Fruit fly (Drosophila melanogaster): Measurements from ENCODE around the gene CtsB.

CtsB gene

DNA sequence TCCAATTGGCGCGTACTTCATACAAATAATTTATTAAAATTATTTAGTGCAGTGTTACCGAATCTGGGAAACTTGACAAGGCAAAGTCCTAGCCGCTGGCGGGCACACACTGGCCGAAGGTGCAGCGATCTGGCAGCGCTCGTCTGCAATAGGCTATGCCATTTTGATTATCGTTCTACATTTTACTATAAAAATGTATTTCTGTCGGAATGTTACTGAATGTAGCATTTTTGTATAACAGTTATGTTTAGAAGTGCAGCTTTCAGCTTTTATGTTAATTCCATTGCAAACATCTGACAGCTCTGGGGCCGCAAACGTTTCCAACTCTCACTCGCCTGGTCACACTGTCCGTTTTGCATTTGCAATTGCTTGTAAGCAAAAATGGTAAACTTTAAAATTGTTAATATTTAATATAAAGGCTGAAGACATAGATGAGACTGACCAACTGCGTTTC lies 37.3 kb downstream of the CtsB start, which contains the start of gene Grip91 (continued):
- peak; percentile 39 for TF ChIP-seq Sry-δ (GFP tag; optimal IDR thresholded peaks at IDR 0.05)
- TF ChIP-seq NC2α (GFP tag; optimal IDR thresholded peaks at IDR 0.05) = no peak
- TF ChIP-seq knrl (GFP tag; IDR thresholded peaks at IDR 0.05; ENCODE audit: partially characterized antibody) = 0 out of 3 replicates have a peak, but pooled peaks have one; percentile 50
- no peak for TF ChIP-seq Sox102F (GFP tag; optimal IDR thresholded peaks at IDR 0.05)
- TF ChIP-seq CG1603 (tag; optimal IDR thresholded peaks at IDR 0.05) = peak; percentile 65
- TF ChIP-seq CG1024 (GFP tag; IDR thresholded peaks at IDR 0.05) = no peak
- TF ChIP-seq pzg (GFP tag; optimal IDR thresholded peaks at IDR 0.05) = peak; percentile 83
- peak; percentile 18 for TF ChIP-seq MESR4 (GFP tag; optimal IDR thresholded peaks at IDR 0.05)
- peak; percentile 10; the same call in 1 of the 2 replicates for TF ChIP-seq CG9932 (GFP tag; IDR thresholded peaks at IDR 0.05)
- peak; percentile 66 for TF ChIP-seq stwl (tag; optimal IDR thresholded peaks at IDR 0.05)
- TF ChIP-seq trem (tag; optimal IDR thresholded peaks at IDR 0.05) = peak; percentile 61
- peak; percentile 5 for TF ChIP-seq CG12391 (tag; optimal IDR thresholded peaks at IDR 0.05)
- peak; percentile 80 for TF ChIP-seq MBD-R2 (GFP tag; IDR thresholded peaks at IDR 0.05)
- peak; percentile 25 for TF ChIP-seq NC2β (GFP tag; optimal IDR thresholded peaks at IDR 0.05)
- TF ChIP-seq HLH4C (GFP tag; IDR thresholded peaks at IDR 0.05; ENCODE audit: partially characterized antibody) = 0 out of 3 replicates have a peak, but pooled peaks have one; percentile 35
- peak; percentile 4 for TF ChIP-seq CG34376 (GFP tag; optimal IDR thresholded peaks at IDR 0.05)
- TF ChIP-seq Pdp1 (GFP tag; optimal IDR thresholded peaks at IDR 0.05) = peak in 1 of 2 experiments; percentile 36
- TF ChIP-seq Dp (GFP tag; optimal IDR thresholded peaks at IDR 0.05) = peak; percentile 66
- TF ChIP-seq CG9797 (GFP tag; optimal IDR thresholded peaks at IDR 0.05) = peak; percentile 87
- peak; percentile 8 for TF ChIP-seq CG2120 (GFP tag; optimal IDR thresholded peaks at IDR 0.05)
- no peak for TF ChIP-seq CG10431 (GFP tag; optimal IDR thresholded peaks at IDR 0.05)
- TF ChIP-seq hkb (optimal IDR thresholded peaks at IDR 0.05) = peak; percentile 95
- no peak for TF ChIP-seq hkb (GFP tag; IDR thresholded peaks at IDR 0.05)
- TF ChIP-seq CG9727 (GFP tag; optimal IDR thresholded peaks at IDR 0.05) = peak; percentile 18
- no peak for TF ChIP-seq CG10209 (GFP tag; optimal IDR thresholded peaks at IDR 0.05)

DNA sequence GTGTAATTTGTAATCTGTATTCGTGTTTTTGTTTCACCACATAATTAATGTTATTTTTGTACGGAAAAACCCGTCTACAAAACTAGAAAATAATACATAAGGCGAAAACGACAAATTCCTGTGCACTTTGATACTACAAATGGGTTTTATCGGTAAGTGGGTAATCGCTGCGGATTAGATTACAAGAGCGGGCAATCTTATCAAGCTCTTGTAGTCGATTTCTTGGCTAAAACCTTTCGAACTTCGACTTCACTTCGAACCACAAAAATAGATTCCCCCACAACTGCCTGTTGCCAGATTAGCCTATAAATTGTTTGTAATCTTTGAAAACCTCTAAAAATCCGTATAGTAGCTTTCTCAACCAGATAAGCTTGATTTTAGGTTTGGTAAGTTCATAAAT lies 41.0 kb downstream of the CtsB start:
- peak; percentile 11 for TF ChIP-seq sug (tag; optimal IDR thresholded peaks at IDR 0.05)
- no peak for TF ChIP-seq CG15011 (GFP tag; optimal IDR thresholded peaks at IDR 0.05)
- no peak for TF ChIP-seq lab (GFP tag; optimal IDR thresholded peaks at IDR 0.05)
- TF ChIP-seq CG9727 (GFP tag; optimal IDR thresholded peaks at IDR 0.05) = no peak
- no peak for TF ChIP-seq pzg (GFP tag; optimal IDR thresholded peaks at IDR 0.05)
- TF ChIP-seq YL-1 (GFP tag; optimal IDR thresholded peaks at IDR 0.05) = no peak
- TF ChIP-seq grn (GFP tag; optimal IDR thresholded peaks at IDR 0.05) = peak; percentile 15
- peak; percentile 16; the same call in 1 of the 2 replicates for TF ChIP-seq GATAe (GFP tag; conservative IDR thresholded peaks at IDR 0.05)
- no peak for TF ChIP-seq Fer2 (tag; optimal IDR thresholded peaks at IDR 0.05)
- TF ChIP-seq CG14860 (GFP tag; IDR thresholded peaks at IDR 0.05; ENCODE audit: partially characterized antibody) = no peak
- no peak for TF ChIP-seq vvl (GFP tag; IDR thresholded peaks at IDR 0.05)
- no peak for TF ChIP-seq Atf3 (GFP tag; optimal IDR thresholded peaks at IDR 0.05)
- no peak for TF ChIP-seq D19A (tag; optimal IDR thresholded peaks at IDR 0.05)
- TF ChIP-seq CG3163 (GFP tag; optimal IDR thresholded peaks at IDR 0.05) = no peak
- TF ChIP-seq Dll (GFP tag; IDR thresholded peaks at IDR 0.05; ENCODE audit: partially characterized antibody) = no peak
- peak; percentile 26 for TF ChIP-seq mirr (GFP tag; optimal IDR thresholded peaks at IDR 0.05)
- no peak for TF ChIP-seq CG17612 (GFP tag; IDR thresholded peaks at IDR 0.05)
- no peak for TF ChIP-seq ato (GFP tag; IDR thresholded peaks at IDR 0.05; ENCODE audit: partially characterized antibody)
- TF ChIP-seq ttk (GFP tag; IDR thresholded peaks at IDR 0.05) = no peak
- no peak for TF ChIP-seq HLH54F (GFP tag; optimal IDR thresholded peaks at IDR 0.05)
- no peak for TF ChIP-seq Nf-YC (tag; optimal IDR thresholded peaks at IDR 0.05)
- TF ChIP-seq Vsx1 (GFP tag; optimal IDR thresholded peaks at IDR 0.05) = peak; percentile 63
- TF ChIP-seq sens-2 (GFP tag; IDR thresholded peaks at IDR 0.05) = no peak
- TF ChIP-seq sd (tag; optimal IDR thresholded peaks at IDR 0.05) = no peak
- no peak for TF ChIP-seq Chrac-16 (GFP tag; optimal IDR thresholded peaks at IDR 0.05)
- peak; percentile 16 for TF ChIP-seq CG34376 (GFP tag; optimal IDR thresholded peaks at IDR 0.05)
- TF ChIP-seq exex (tag; optimal IDR thresholded peaks at IDR 0.05) = peak; percentile 92
